Worm (Caenorhabditis elegans): ENCODE results near the gene VY10G11R.1.

The VY10G11R.1 gene

ce11 chrIV:16492327-16492726 is 21.5 kb upstream of the VY10G11R.1 start (continued):
- TF ChIP-seq ceh-44 (GFP tag; IDR thresholded peaks at IDR 0.05) (peak; percentile 28; the same call in 1 of the 2 replicates), rbr-2 (tag; optimal IDR thresholded peaks at IDR 0.05) (peak; percentile 93), arid-1 (GFP tag; conservative IDR thresholded peaks at IDR 0.05) (peak; percentile 63), lin-15B (tag; optimal IDR thresholded peaks at IDR 0.05) (no peak)

DNA sequence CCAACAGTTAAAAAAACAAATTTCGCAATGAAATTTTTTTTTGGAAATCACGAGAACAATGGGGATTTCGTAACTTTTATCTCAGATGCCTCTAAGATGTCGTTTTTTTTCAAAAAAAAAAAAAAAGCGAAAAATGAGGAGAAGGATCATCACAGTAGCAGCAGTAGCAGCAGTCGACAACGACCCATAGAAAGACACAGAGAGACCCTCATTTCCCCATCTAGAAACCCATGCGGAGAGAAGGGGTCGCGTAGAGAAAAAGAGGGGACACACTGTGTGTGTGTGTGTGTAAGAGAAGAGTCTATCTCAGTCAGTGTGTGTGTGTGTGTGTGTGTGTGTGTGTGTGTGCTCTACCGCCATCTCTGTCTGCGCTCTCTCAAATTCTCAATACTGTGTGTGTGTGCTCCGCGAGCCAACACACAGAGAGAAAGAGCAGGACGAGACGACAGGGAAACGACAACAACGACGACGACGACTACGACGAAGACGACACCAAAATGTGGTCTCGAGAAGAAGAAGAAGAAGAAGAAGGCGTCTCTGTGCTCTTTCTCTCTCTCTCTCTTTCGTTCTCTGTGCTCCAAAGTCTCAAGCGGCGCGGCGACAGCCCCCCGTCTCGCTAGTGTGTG is 20.7 kb upstream of the VY10G11R.1 start:
- TF ChIP-seq ceh-20 (GFP tag; IDR thresholded peaks at IDR 0.05), result no peak
- TF ChIP-seq tag-97 (GFP tag; IDR thresholded peaks at IDR 0.05), result no peak
- TF ChIP-seq dmd-8 (GFP tag; IDR thresholded peaks at IDR 0.05), result 0 out of 2 replicates have a peak, but pooled peaks have one; percentile 41
- no peak for TF ChIP-seq lim-7 (GFP tag; IDR thresholded peaks at IDR 0.05)
- peak; percentile 59; the same call in 1 of the 2 replicates for TF ChIP-seq pha-4 (GFP tag; IDR thresholded peaks at IDR 0.05)
- TF ChIP-seq pha-4 (tag; optimal IDR thresholded peaks at IDR 0.05), result no peak
- peak; percentile 24 for TF ChIP-seq zfp-2 (tag; optimal IDR thresholded peaks at IDR 0.05)
- no peak for TF ChIP-seq gei-8 (GFP tag; optimal IDR thresholded peaks at IDR 0.05)
- TF ChIP-seq ctbp-1 (GFP tag; IDR thresholded peaks at IDR 0.05), result peak; percentile 81
- TF ChIP-seq F49E8.2 (tag; optimal IDR thresholded peaks at IDR 0.05; ENCODE audit: borderline replicate concordance), result no peak
- TF ChIP-seq ceh-44 (GFP tag; IDR thresholded peaks at IDR 0.05), result no peak
- TF ChIP-seq T26A8.4 (GFP tag; IDR thresholded peaks at IDR 0.05), result peak; percentile 26; the same call in 1 of the 2 replicates
- no peak for TF ChIP-seq sdz-12 (GFP tag; optimal IDR thresholded peaks at IDR 0.05)
- no peak for TF ChIP-seq F26F4.8 (GFP tag; conservative IDR thresholded peaks at IDR 0.05)
- no peak; the same call in 1 of the 2 replicates for TF ChIP-seq vab-7 (GFP tag; IDR thresholded peaks at IDR 0.05)
- peak; percentile 71 for TF ChIP-seq nhr-11 (tag; optimal IDR thresholded peaks at IDR 0.05)
- peak in 1 of 2 experiments; percentile 38 for TF ChIP-seq daf-16 (GFP tag; optimal IDR thresholded peaks at IDR 0.05)
- TF ChIP-seq daf-16 (tag; optimal IDR thresholded peaks at IDR 0.05), result peak; percentile 34
- no peak for TF ChIP-seq dpl-1 (GFP tag; optimal IDR thresholded peaks at IDR 0.05)
- no peak for TF ChIP-seq F10B5.3 (tag; optimal IDR thresholded peaks at IDR 0.05)
- TF ChIP-seq aha-1 (tag), result peak; percentile 98
- peak; percentile 62 to 67 for TF ChIP-seq lsy-2 (tag; optimal IDR thresholded peaks at IDR 0.05)
- TF ChIP-seq Y105C5A.15 (GFP tag; IDR thresholded peaks at IDR 0.05), result no peak
- TF ChIP-seq tra-1 (GFP tag; IDR thresholded peaks at IDR 0.05), result peak; percentile 32
- TF ChIP-seq nhr-41 (GFP tag; IDR thresholded peaks at IDR 0.05), result 0 out of 2 replicates have a peak, but pooled peaks have one; percentile 30
- TF ChIP-seq set-16 (GFP tag; IDR thresholded peaks at IDR 0.05), result peak; percentile 33; the same call in 1 of the 2 replicates
- TF ChIP-seq nhr-102 (tag; optimal IDR thresholded peaks at IDR 0.05), result peak; percentile 28
- TF ChIP-seq hmg-1.1 (GFP tag; IDR thresholded peaks at IDR 0.05), result peak; percentile 90
- TF ChIP-seq Y75B8A.6 (GFP tag; IDR thresholded peaks at IDR 0.05), result no peak
- TF ChIP-seq hlh-11 (tag; optimal IDR thresholded peaks at IDR 0.05), result peak; percentile 82
- no peak for TF ChIP-seq F44E2.7 (GFP tag; IDR thresholded peaks at IDR 0.05)
- no peak for TF ChIP-seq lin-15B (tag; optimal IDR thresholded peaks at IDR 0.05)
- no peak for TF ChIP-seq nhr-111 (GFP tag; optimal IDR thresholded peaks at IDR 0.05)
- TF ChIP-seq attf-4 (tag; optimal IDR thresholded peaks at IDR 0.05), result no peak
- TF ChIP-seq zip-11 (GFP tag; IDR thresholded peaks at IDR 0.05), result no peak
- TF ChIP-seq ces-1 (GFP tag; optimal IDR thresholded peaks at IDR 0.05), result no peak
- TF ChIP-seq unc-130 (GFP tag; optimal IDR thresholded peaks at IDR 0.05), result no peak
- no peak for TF ChIP-seq R02D3.7 (tag; optimal IDR thresholded peaks at IDR 0.05)
- no peak for TF ChIP-seq ZK337.2 (GFP tag; IDR thresholded peaks at IDR 0.05)
- peak; percentile 66 for TF ChIP-seq mes-2 (tag; optimal IDR thresholded peaks at IDR 0.05; ENCODE audit: poor library complexity, severe bottlenecking)
- TF ChIP-seq ceh-32 (tag; optimal IDR thresholded peaks at IDR 0.05; ENCODE audit: poor library complexity), result no peak
- TF ChIP-seq mep-1 (tag; optimal IDR thresholded peaks at IDR 0.05), result peak; percentile 91
- peak; percentile 69 for TF ChIP-seq fkh-10 (GFP tag; optimal IDR thresholded peaks at IDR 0.05)
- no peak for TF ChIP-seq spr-1 (tag; optimal IDR thresholded peaks at IDR 0.05)
- no peak; the same call in 1 of the 2 replicates for TF ChIP-seq madf-9 (GFP tag; conservative IDR thresholded peaks at IDR 0.05)
- peak; percentile 14 to 94 for TF ChIP-seq hif-1 (tag; optimal IDR thresholded peaks at IDR 0.05)
